Worm (Caenorhabditis elegans) whole organism, L4/young adult: ENCODE data around the gene sre-36.
"Not testable (repeated sequence)": the region's sequence is repeated elsewhere in the genome, so short reads cannot be mapped to it uniquely, and the experiment has no call there.

Experiments used
- W03F9.2 ChIP-seq: fragments of 150-350 bp; optimal IDR thresholded peaks from 2 replicates; lab custom pipeline; 2014; ENCODE audit warnings: missing biosample characterization, missing genetic modification characterization
- dao-5 ChIP-seq: sonication (generic microtip); optimal IDR thresholded peaks from 2 replicates; lab custom pipeline; 2016; ENCODE audit warnings: missing genotype, missing genetic modification characterization, moderate library complexity, missing compliant biosample characterization
- him-1 ChIP-seq: sonication (generic microtip); optimal IDR thresholded peaks from 2 replicates; lab custom pipeline; 2016; ENCODE audit warnings: missing genotype, missing genetic modification reagents, missing genetic modification characterization, missing compliant biosample characterization

The sre-36 gene

ce11 chrV:16377188-16377587 is 22.3 kb upstream of the sre-36 start:
- no peak for TF ChIP-seq dao-5 (tag; lab: Kevin White, UChicago)
- no peak for TF ChIP-seq him-1 (tag; lab: Kevin White, UChicago)
- no peak for TF ChIP-seq W03F9.2 (tag; lab: Kevin White, UChicago)

DNA sequence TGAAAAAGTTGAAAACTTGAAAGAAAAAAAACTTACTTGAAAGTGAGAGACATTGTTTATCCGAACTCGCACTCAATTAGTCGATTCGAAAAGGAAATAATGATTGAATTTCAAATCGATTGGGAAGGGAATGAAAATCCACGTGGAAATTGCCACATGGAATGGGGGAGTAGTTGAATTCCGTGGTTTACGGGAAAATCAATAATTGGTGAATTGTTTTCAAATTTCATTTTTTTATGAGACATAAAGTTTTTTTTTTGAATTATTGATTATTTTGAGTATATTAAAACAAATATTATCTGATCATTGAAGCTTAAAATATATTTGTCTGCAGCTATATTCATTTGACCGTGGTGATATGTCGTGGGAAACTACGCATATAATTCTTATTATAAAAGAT is 21.6 kb upstream of the sre-36 start, which contains the start of gene F13A7.1:
Gene F13A7.1, minus strand, starts transcription at position 101 of the 400 bp plus-strand sequence.
- no peak for TF ChIP-seq dao-5 (tag; lab: Kevin White, UChicago)
- TF ChIP-seq W03F9.2 (tag; lab: Kevin White, UChicago): no peak
- TF ChIP-seq him-1 (tag; lab: Kevin White, UChicago): no peak

DNA sequence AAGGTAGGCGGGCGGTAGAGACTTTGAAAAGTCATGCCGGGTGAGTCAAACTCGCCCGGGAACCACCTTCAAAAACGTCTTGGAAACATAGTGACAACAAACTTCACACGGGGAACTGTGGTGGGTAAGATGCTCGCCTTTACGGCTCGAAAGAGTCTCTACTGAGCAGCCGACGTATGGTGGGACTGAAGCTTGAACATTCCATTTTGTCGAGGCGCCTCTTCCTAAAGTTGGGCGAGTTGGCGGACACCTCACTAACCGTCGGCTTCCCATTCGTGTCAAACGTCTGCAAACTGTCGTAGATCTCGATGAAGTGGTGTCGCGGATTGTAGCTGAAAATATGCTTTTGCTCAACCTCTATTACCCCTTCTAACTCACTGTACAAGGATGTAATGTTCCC is 16.5 kb upstream of the sre-36 start:
- no peak for TF ChIP-seq W03F9.2 (tag; lab: Kevin White, UChicago)

- not testable (repeated sequence) for TF ChIP-seq dao-5, W03F9.2, him-1 (tag; lab: Kevin White, UChicago)
Observed at ce11 chrV:16383729-16384128, 15.8 kb upstream of the sre-36 start, which contains the start of gene F13A7.7. Gene F13A7.7, minus strand, starts transcription at chrV:16383829.

DNA sequence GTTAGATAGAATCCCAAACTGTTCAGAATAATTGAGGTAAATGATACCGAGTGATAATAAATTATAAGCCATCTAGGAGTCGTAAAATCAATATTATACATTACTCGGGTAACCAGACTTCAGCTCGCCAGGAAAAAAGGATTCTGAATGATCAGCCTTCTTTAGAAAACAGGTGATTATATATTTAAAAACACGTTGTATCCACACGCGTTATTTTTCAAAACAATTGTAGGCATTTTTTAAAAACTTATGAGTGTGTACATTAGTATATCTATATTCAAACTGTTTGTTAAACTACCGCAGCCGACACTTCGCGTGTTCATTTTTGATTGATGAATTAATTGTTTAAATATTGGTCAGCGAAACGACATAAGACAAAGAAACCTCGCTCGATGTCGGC is 11.2 kb upstream of the sre-36 start, which contains the start of gene sri-65:
Gene sri-65, minus strand, starts transcription at position 101 of the 400 bp plus-strand sequence.
- no peak for TF ChIP-seq dao-5 (tag; lab: Kevin White, UChicago)
- TF ChIP-seq W03F9.2 (tag; lab: Kevin White, UChicago): no peak
- no peak for TF ChIP-seq him-1 (tag; lab: Kevin White, UChicago)

- no peak for TF ChIP-seq him-1 (tag; lab: Kevin White, UChicago)
- TF ChIP-seq dao-5 (tag; lab: Kevin White, UChicago): no peak
- TF ChIP-seq W03F9.2 (tag; lab: Kevin White, UChicago): no peak
Observed at ce11 chrV:16390655-16391054, 8.8 kb upstream of the sre-36 start, which contains the start of gene gst-44. Gene gst-44, plus strand, starts transcription at chrV:16390891.

ce11 chrV:16393728-16394127 is 5.8 kb upstream of the sre-36 start, which contains the start of gene srd-63:
Gene srd-63, minus strand, starts transcription at chrV:16393828.
- TF ChIP-seq dao-5 (tag; lab: Kevin White, UChicago): no peak
- TF ChIP-seq him-1 (tag; lab: Kevin White, UChicago): no peak
- TF ChIP-seq W03F9.2 (tag; lab: Kevin White, UChicago): no peak

DNA sequence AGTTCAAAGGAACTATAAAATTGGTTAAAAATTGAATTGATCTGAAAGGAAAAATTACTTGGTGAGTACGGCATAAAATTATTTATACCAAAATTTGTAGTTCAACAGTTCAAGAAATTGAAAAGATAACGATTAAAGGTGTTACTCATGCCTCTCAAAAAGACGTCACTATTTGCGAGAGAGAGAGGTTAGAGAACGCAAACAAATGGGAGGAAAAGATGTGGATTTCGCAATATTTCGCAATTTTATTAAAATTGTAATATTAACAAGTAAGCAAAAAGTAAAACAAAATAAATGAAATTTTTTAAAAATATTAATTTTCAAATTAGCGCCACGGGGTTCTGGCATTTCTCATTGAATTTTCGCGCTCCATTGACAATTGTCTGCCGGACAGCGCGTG is 4.4 kb upstream of the sre-36 start, which contains the start of gene F13A7.11:
Gene F13A7.11, minus strand, starts transcription at position 174 of the 400 bp plus-strand sequence.
- TF ChIP-seq him-1 (tag; lab: Kevin White, UChicago) (no peak), dao-5 (tag; lab: Kevin White, UChicago) (no peak), W03F9.2 (tag; lab: Kevin White, UChicago) (no peak)

DNA sequence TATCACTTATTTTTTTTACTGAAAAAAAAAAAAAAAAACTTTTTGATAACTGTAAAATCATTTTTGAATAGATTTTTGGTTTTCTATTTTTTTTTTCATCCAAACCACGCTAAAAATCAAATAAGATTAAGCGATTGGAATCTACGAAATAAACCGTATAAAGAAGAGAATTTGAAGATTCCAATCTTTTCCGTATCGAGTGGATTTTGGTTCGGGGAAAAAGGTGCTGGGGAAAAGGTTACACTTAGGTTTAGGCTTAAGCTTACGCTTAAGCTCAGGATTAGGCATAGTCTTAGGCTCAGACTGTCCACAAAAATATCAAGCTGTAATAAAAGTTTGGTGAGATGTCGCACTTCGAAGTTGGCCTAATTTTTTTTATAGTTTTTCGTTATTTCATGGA is 3.7 kb upstream of the sre-36 start, which contains the start of gene F13A7.12:
Gene F13A7.12, plus strand, starts transcription at position 301 of the 400 bp plus-strand sequence.
- TF ChIP-seq W03F9.2 (tag; lab: Kevin White, UChicago) (no peak), him-1 (tag; lab: Kevin White, UChicago) (no peak), dao-5 (tag; lab: Kevin White, UChicago) (no peak)

DNA sequence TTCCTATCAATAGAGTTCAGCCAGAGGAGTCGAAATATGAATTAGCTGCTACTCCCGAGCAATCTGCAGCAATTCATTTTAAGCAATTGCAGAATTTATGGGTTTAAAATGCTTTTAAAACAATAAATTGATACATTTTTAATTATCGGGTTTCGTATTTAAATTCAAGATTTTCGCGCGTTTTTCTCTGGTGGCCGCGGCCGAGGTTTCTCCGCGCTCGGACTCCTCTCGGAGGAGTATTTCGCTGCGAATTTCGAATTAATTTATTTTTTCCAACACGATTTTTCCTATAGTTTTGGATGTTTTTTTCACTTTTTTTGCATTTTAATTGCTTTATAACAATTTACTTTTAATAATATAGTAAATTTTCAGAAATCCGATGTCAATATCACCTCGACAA is 2.0 kb downstream of the sre-36 start, which contains the start of gene F13A7.14:
Gene F13A7.14, plus strand, starts transcription at position 373 of the 400 bp plus-strand sequence.
- no peak for TF ChIP-seq him-1 (tag; lab: Kevin White, UChicago)
- peak; percentile 72 for TF ChIP-seq W03F9.2 (tag; lab: Kevin White, UChicago)

DNA sequence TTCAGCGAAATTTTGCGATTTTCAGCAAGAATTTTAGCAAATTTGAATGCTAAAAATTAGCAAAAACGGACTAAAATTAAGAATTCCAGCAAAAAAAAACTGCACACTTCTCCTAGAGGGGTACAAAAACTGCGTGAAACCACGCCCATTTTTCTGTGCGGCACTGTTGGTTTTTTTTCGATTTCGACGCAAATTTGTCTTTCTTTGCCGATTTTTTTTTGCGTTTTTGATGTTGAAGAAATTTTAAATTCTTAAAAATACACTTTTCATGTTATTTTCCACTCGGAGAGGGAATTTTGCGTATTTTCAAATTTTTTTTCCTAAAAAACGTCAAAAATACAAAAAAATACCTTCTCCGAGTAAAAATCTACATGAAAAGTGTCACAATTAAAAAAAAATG is 4.5 kb downstream of the sre-36 start, which contains the start of gene syp-1:
Gene syp-1, plus strand, starts transcription at position 301 of the 400 bp plus-strand sequence.
- TF ChIP-seq him-1 (tag; lab: Kevin White, UChicago): no peak
- TF ChIP-seq dao-5 (tag; lab: Kevin White, UChicago): no peak
- no peak for TF ChIP-seq W03F9.2 (tag; lab: Kevin White, UChicago)

ce11 chrV:16405366-16405765 is 5.9 kb downstream of the sre-36 start:
- no peak for TF ChIP-seq dao-5 (tag; lab: Kevin White, UChicago)

ce11 chrV:16406357-16406756 is 6.9 kb downstream of the sre-36 start:
- no peak for TF ChIP-seq him-1 (tag; lab: Kevin White, UChicago)
- TF ChIP-seq dao-5 (tag; lab: Kevin White, UChicago): no peak
- no peak for TF ChIP-seq W03F9.2 (tag; lab: Kevin White, UChicago)

ce11 chrV:16407663-16408062 is 8.2 kb downstream of the sre-36 start, which contains the start of gene F26D2.3:
Gene F26D2.3, plus strand, starts transcription at chrV:16407963.
- TF ChIP-seq W03F9.2 (tag; lab: Kevin White, UChicago) (no peak), dao-5 (tag; lab: Kevin White, UChicago) (no peak), him-1 (tag; lab: Kevin White, UChicago) (no peak)
